Worm (Caenorhabditis elegans): ENCODE data around the gene F17A9.4.
A peak's percentile ranks its signal among the peaks of the same experiment; 100 is the strongest.
"Not testable (repeated sequence)": the region's sequence is repeated elsewhere in the genome, so short reads cannot be mapped to it uniquely, and the experiment has no call there.

Gene F17A9.4

DNA sequence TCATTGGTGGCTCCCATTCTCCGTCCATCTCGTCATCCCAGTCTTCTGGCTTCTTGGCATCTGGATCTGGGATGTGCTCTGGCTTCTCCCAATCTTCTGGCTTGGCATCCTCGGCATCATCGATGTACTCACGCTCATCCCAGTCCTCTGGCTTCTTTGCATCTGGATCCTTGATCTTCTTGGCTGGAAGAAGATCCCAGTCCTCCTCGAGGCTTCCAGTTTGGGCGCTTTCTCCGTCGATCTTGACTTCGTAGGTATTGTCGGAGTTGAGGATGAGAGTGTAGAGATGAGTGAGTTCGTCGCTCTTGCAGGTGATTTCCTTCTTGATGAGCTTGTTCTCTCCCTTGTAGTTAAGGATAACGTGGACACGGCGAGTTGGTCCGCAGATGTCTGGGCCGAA, 10.8 kb downstream of the F17A9.4 start:
- TF ChIP-seq dao-5 (tag; optimal IDR thresholded peaks at IDR 0.05), result no peak
- no peak for TF ChIP-seq W03F9.2 (tag; optimal IDR thresholded peaks at IDR 0.05)
- TF ChIP-seq him-1 (tag; optimal IDR thresholded peaks at IDR 0.05), result no peak

- TF ChIP-seq him-1 (tag; optimal IDR thresholded peaks at IDR 0.05), result no peak
- no peak for TF ChIP-seq dao-5 (tag; optimal IDR thresholded peaks at IDR 0.05)
- no peak for TF ChIP-seq W03F9.2 (tag; optimal IDR thresholded peaks at IDR 0.05)
These were observed 11.7 kb downstream of the F17A9.4 start for ce11 chrV:6098755-6099155.

DNA sequence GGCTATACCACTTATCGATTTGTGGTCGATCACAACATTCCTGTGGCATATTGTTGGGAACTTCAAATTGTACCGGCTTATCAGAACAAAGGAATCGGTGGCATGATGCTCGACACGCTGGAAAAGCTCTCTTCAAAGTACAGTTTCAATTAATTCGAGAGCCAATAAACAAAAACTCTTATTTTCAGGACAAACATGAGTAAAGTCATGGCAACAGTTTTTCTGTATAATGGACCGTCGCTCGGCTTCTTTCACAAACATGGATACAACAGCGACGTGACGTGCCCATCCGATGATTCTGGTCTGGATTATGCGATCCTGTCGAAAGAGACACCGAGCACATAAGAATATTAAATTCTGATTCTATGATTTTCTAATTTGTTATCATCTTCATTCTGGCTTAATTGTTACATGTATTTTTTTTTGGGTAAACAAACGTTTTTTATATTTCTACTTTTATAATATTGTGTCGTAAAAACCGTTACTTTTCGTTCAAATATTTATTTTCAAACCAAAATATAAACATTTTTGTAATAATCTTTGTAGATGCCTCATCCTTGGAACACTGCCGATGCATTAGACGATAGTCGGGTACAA, 13.8 kb downstream of the F17A9.4 start, which contains the start of gene smut-1:
smut-1 (plus strand) TSS at position 547 of the 597 bp plus-strand sequence.
- TF ChIP-seq W03F9.2 (tag; optimal IDR thresholded peaks at IDR 0.05) (no peak), him-1 (tag; optimal IDR thresholded peaks at IDR 0.05) (no peak), dao-5 (tag; optimal IDR thresholded peaks at IDR 0.05) (no peak)

DNA sequence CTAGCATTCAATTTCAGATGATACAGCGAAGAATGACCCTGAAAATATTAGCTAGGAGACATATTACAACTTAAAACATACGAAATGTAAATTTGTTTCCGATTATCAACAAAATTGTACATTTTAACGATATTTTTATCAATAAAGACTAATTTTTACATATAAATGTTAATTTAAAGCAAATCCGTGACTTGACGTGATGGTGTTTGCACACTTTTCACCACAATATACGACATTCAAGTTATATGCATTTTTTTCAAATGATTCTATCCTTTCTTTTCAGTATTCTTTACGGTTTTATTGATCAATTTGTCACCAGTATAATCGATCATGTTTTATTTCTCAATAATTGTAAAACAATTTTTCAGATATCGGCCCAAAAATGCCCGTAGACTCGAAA, 14.6 kb downstream of the F17A9.4 start, which contains the start of gene Y38A10A.7:
Y38A10A.7 (plus strand) TSS at position 369 of the 400 bp plus-strand sequence.
- TF ChIP-seq W03F9.2 (tag; optimal IDR thresholded peaks at IDR 0.05) (peak; percentile 64), dao-5 (tag; optimal IDR thresholded peaks at IDR 0.05) (no peak)

ce11 chrV:6069968-6070367, 40.5 kb downstream of the F17A9.4 start, which contains the start of gene fbxa-214:
fbxa-214 (minus strand) TSS chrV:6070068.
- not testable (repeated sequence) for TF ChIP-seq him-1, W03F9.2, dao-5 (tag; optimal IDR thresholded peaks at IDR 0.05)

ce11 chrV:6067112-6067511, 43.3 kb downstream of the F17A9.4 start, which contains the start of gene srh-10:
srh-10 (minus strand) TSS chrV:6067140.
- TF ChIP-seq dao-5 (tag; optimal IDR thresholded peaks at IDR 0.05), result no peak

ce11 chrV:6063330-6063729, 47.1 kb downstream of the F17A9.4 start, which contains the start of gene Y38A10A.2:
Y38A10A.2 (minus strand) TSS chrV:6063430.
- TF ChIP-seq dao-5 (tag; optimal IDR thresholded peaks at IDR 0.05) (no peak), him-1 (tag; optimal IDR thresholded peaks at IDR 0.05) (no peak), W03F9.2 (tag; optimal IDR thresholded peaks at IDR 0.05) (no peak)

All from whole organism, L4/young adult.